Worm (Caenorhabditis elegans) whole organism, midembryonic: ENCODE data around the gene F26G1.10.

Source experiments
- T22C8.4 ChIP-seq: fragments of 200-800 bp; sonication (Bioruptor generic); IDR thresholded peaks from 2 replicates; pipeline ENCODE4 v1.3.6; 2022; ENCODE audit warnings: missing genetic modification characterization, missing compliant biosample characterization
- cog-1 ChIP-seq: sonication (generic microtip); optimal IDR thresholded peaks from 2 replicates; lab custom pipeline; 2016; ENCODE audit warnings: missing genetic modification characterization, missing compliant biosample characterization
- flt-1 ChIP-seq: fragments of 200-800 bp; sonication (Bioruptor generic); IDR thresholded peaks from 2 replicates; pipeline ENCODE4 v1.3.6; 2022; ENCODE audit warnings: missing genetic modification characterization, missing compliant biosample characterization
- klf-2 ChIP-seq: fragments of 200-800 bp; sonication (Bioruptor generic); conservative IDR thresholded peaks from 2 replicates; pipeline ENCODE4 v1.3.6; 2022; ENCODE audit warnings: missing genetic modification reagents, missing genetic modification characterization, missing compliant biosample characterization
- med-1 ChIP-seq: sonication (generic microtip); optimal IDR thresholded peaks from 2 replicates; lab custom pipeline; 2017; ENCODE audit warnings: missing genetic modification characterization, mild to moderate bottlenecking, missing compliant biosample characterization, antibody characterized with exemption, missing genetic modification reagents; ENCODE audit not compliant: insufficient read depth
- ref-1 ChIP-seq: fragments of 200-800 bp; sonication (Bioruptor generic); conservative IDR thresholded peaks from 2 replicates; pipeline ENCODE4 v1.3.6; 2022; ENCODE audit warnings: missing genetic modification reagents, missing genetic modification characterization, missing compliant biosample characterization
- tab-1 ChIP-seq: fragments of 200-800 bp; sonication (Bioruptor generic); IDR thresholded peaks from 2 replicates; pipeline ENCODE4 v1.3.6; 2022; ENCODE audit warnings: missing genetic modification characterization, missing compliant biosample characterization
- ztf-23 ChIP-seq: fragments of 200-800 bp; sonication (Bioruptor generic); IDR thresholded peaks from 2 replicates; pipeline ENCODE4 v1.3.6; 2022; ENCODE audit warnings: missing genetic modification reagents, missing genetic modification characterization, missing compliant biosample characterization
- ztf-29 ChIP-seq: fragments of 200-800 bp; sonication (Bioruptor generic); IDR thresholded peaks from 2 replicates; pipeline ENCODE4 v1.3.6; 2022; ENCODE audit warnings: missing genetic modification reagents, missing genetic modification characterization, missing compliant biosample characterization

ce11 chrII:4734477-4734876 is 39.7 kb upstream of the F26G1.10 start:
- TF ChIP-seq ztf-23 (GFP tag; lab: Robert Waterston, UW) (no peak), med-1 (no peak), flt-1 (GFP tag; lab: Robert Waterston, UW) (no peak), T22C8.4 (no peak), ref-1 (no peak), klf-2 (GFP tag; lab: Robert Waterston, UW) (no peak), ztf-29 (GFP tag; lab: Robert Waterston, UW) (no peak), cog-1 (tag; lab: Kevin White, UChicago) (no peak), tab-1 (GFP tag; lab: Robert Waterston, UW) (no peak)
